Worm (Caenorhabditis elegans): ENCODE data around the gene Y45F3A.9.

The Y45F3A.9 gene

ce11 chrIII:10599699-10600098, 4.7 kb upstream of the Y45F3A.9 start:
- TF ChIP-seq rbr-2 (tag; optimal IDR thresholded peaks at IDR 0.05) (peak; percentile 54), daf-16 (GFP tag; optimal IDR thresholded peaks at IDR 0.05) (no peak), daf-16 (tag; optimal IDR thresholded peaks at IDR 0.05) (peak; percentile 70), nhr-237 (tag; optimal IDR thresholded peaks at IDR 0.05) (no peak), unc-62 (GFP tag; optimal IDR thresholded peaks at IDR 0.05 in 1 of 2) (peak in 1 of 2 experiments; percentile 78), unc-62 (tag; optimal IDR thresholded peaks at IDR 0.05) (no peak), dpl-1 (GFP tag; optimal IDR thresholded peaks at IDR 0.05) (peak; percentile 70), ztf-7 (tag; optimal IDR thresholded peaks at IDR 0.05) (peak; percentile 13), pha-4 (GFP tag; IDR thresholded peaks at IDR 0.05) (0 out of 2 replicates have a peak, but pooled peaks have one; percentile 52), pha-4 (tag; optimal IDR thresholded peaks at IDR 0.05) (peak; percentile 96), madf-9 (GFP tag; conservative IDR thresholded peaks at IDR 0.05) (0 out of 2 replicates have a peak, but pooled peaks have one; percentile 32), hlh-30 (tag; optimal IDR thresholded peaks at IDR 0.05; ENCODE audit: insufficient read depth) (peak; percentile 99), dve-1 (tag; optimal IDR thresholded peaks at IDR 0.05; ENCODE audit: insufficient read depth) (peak; percentile 80), hif-1 (tag; optimal IDR thresholded peaks at IDR 0.05) (peak in 1 of 2 experiments; percentile 44), ceh-20 (GFP tag; IDR thresholded peaks at IDR 0.05) (no peak), nhr-76 (tag; optimal IDR thresholded peaks at IDR 0.05) (no peak), nhr-11 (tag; optimal IDR thresholded peaks at IDR 0.05) (peak; percentile 40), dmd-6 (GFP tag; IDR thresholded peaks at IDR 0.05) (peak; percentile 52; the same call in 1 of the 2 replicates), Y5F2A.4 (GFP tag; optimal IDR thresholded peaks at IDR 0.05) (no peak), mep-1 (tag; optimal IDR thresholded peaks at IDR 0.05) (peak; percentile 76), nhr-28 (tag; optimal IDR thresholded peaks at IDR 0.05) (peak; percentile 80), lin-38 (GFP tag; IDR thresholded peaks at IDR 0.05) (peak; percentile 62), vab-7 (GFP tag; IDR thresholded peaks at IDR 0.05) (no peak), duxl-1 (tag; optimal IDR thresholded peaks at IDR 0.05; ENCODE audit: poor library complexity) (peak; percentile 31), mdl-1 (tag; optimal IDR thresholded peaks at IDR 0.05) (peak in 1 of 2 experiments; percentile 50), aha-1 (tag) (peak; percentile 94), lir-3 (tag; optimal IDR thresholded peaks at IDR 0.05) (no peak), hlh-11 (tag; optimal IDR thresholded peaks at IDR 0.05) (peak; percentile 94), nhr-6 (tag; optimal IDR thresholded peaks at IDR 0.05) (peak; percentile 84), nhr-77 (tag; optimal IDR thresholded peaks at IDR 0.05) (peak; percentile 14), lsy-2 (tag; optimal IDR thresholded peaks at IDR 0.05) (peak in 1 of 2 experiments; percentile 81), hmg-1.1 (GFP tag; IDR thresholded peaks at IDR 0.05) (peak; percentile 74), zip-11 (GFP tag; IDR thresholded peaks at IDR 0.05) (no peak), lin-13 (GFP tag; optimal IDR thresholded peaks at IDR 0.05) (peak; percentile 66), arid-1 (GFP tag; conservative IDR thresholded peaks at IDR 0.05) (peak; percentile 55; the same call in 1 of the 2 replicates), mes-2 (tag; optimal IDR thresholded peaks at IDR 0.05; ENCODE audit: poor library complexity, severe bottlenecking) (peak; percentile 78), T26A8.4 (GFP tag; IDR thresholded peaks at IDR 0.05) (peak; percentile 55; the same call in 1 of the 2 replicates)

- TF ChIP-seq Y75B8A.6 (GFP tag; IDR thresholded peaks at IDR 0.05) (no peak), dmd-9 (GFP tag; IDR thresholded peaks at IDR 0.05) (no peak), daf-19 (GFP tag; conservative IDR thresholded peaks at IDR 0.05) (no peak), lin-1 (GFP tag; IDR thresholded peaks at IDR 0.05) (no peak), T26A8.4 (GFP tag; IDR thresholded peaks at IDR 0.05) (no peak), R02D3.7 (tag; optimal IDR thresholded peaks at IDR 0.05) (no peak), F49E8.2 (tag; optimal IDR thresholded peaks at IDR 0.05; ENCODE audit: borderline replicate concordance) (no peak), nhr-102 (tag; optimal IDR thresholded peaks at IDR 0.05) (no peak), mdl-1 (tag; optimal IDR thresholded peaks at IDR 0.05) (no peak), cey-2 (tag; optimal IDR thresholded peaks at IDR 0.05; ENCODE audit: borderline replicate concordance, insufficient read depth) (no peak), D1046.2 (GFP tag; IDR thresholded peaks at IDR 0.05) (no peak), fos-1 (tag; optimal IDR thresholded peaks at IDR 0.05) (no peak), spr-3 (GFP tag; optimal IDR thresholded peaks at IDR 0.05) (no peak), mep-1 (tag; optimal IDR thresholded peaks at IDR 0.05) (peak; percentile 6), ama-1 (optimal IDR thresholded peaks at IDR 0.05) (peak; percentile 53), tag-97 (GFP tag; IDR thresholded peaks at IDR 0.05) (no peak)
Measured at ce11 chrIII:10596387-10596786, 1.4 kb upstream of the Y45F3A.9 start, which contains the start of gene Y39A1A.3. TSS of gene Y39A1A.3 (minus strand) at chrIII:10596487.

All from whole organism, L4 larva.